Fruit fly (Drosophila melanogaster) whole organism, embryonic: ENCODE data around the gene SerRS.

Experiments
- Antp ChIP-seq: fragments of 200-800 bp; sonication (Bioruptor generic); optimal IDR thresholded peaks from 3 replicates; lab custom pipeline; 2016; ENCODE audit warnings: missing biosample characterization, missing genetic modification characterization
- Atf3 ChIP-seq: fragments of 200-800 bp; sonication (Bioruptor generic); optimal IDR thresholded peaks from 3 replicates; lab custom pipeline; 2016; ENCODE audit warnings: missing biosample characterization, missing genetic modification characterization
- CG10321 ChIP-seq: fragments of 200-800 bp; sonication (Bioruptor generic); IDR thresholded peaks from 2 replicates; pipeline ENCODE4 v1.3.6; 2022; ENCODE audit warnings: missing biosample characterization, missing genetic modification characterization
- CG13624 ChIP-seq: fragments of 200-800 bp; sonication (Bioruptor generic); optimal IDR thresholded peaks from 2 replicates; lab custom pipeline; 2016; ENCODE audit warnings: missing biosample characterization, missing genetic modification characterization
- CG15696 ChIP-seq: fragments of 200-800 bp; sonication (Bioruptor generic); optimal IDR thresholded peaks from 2 replicates; lab custom pipeline; 2019; ENCODE audit warnings: missing biosample characterization, mild to moderate bottlenecking, missing genetic modification characterization, moderate library complexity
- CG17186 ChIP-seq: fragments of 200-800 bp; sonication (Bioruptor generic); optimal IDR thresholded peaks from 3 replicates; lab custom pipeline; 2017; ENCODE audit warnings: missing biosample characterization, missing genetic modification reagents, missing genetic modification characterization
- CG17912 ChIP-seq: fragments of 200-800 bp; sonication (Bioruptor generic); optimal IDR thresholded peaks from 2 replicates; lab custom pipeline; 2018; ENCODE audit warnings: missing biosample characterization, mild to moderate bottlenecking, missing genetic modification characterization
- CG1832 ChIP-seq: fragments of 200-800 bp; sonication (Bioruptor generic); optimal IDR thresholded peaks from 2 replicates; lab custom pipeline; 2017; ENCODE audit warnings: missing biosample characterization, mild to moderate bottlenecking, missing genetic modification characterization, inconsistent platforms
- CG18599 ChIP-seq: fragments of 200-800 bp; sonication (Bioruptor generic); optimal IDR thresholded peaks from 3 replicates; lab custom pipeline; 2017; ENCODE audit warnings: missing biosample characterization, missing genetic modification characterization, mild to moderate bottlenecking, moderate library complexity, missing genetic modification reagents
- CG18619 ChIP-seq: fragments of 200-800 bp; sonication (Bioruptor generic); optimal IDR thresholded peaks from 3 replicates; lab custom pipeline; 2017; ENCODE audit warnings: missing biosample characterization, mild to moderate bottlenecking, missing genetic modification characterization
- CG2202 ChIP-seq: fragments of 200-800 bp; sonication (Bioruptor generic); optimal IDR thresholded peaks from 2 replicates; lab custom pipeline; 2018; ENCODE audit warnings: missing biosample characterization, mild to moderate bottlenecking, missing genetic modification characterization
- CG30403 ChIP-seq: fragments of 200-800 bp; sonication (Bioruptor generic); optimal IDR thresholded peaks from 3 replicates; lab custom pipeline; 2016; ENCODE audit warnings: missing biosample characterization, missing genetic modification characterization
- CG31441 ChIP-seq: fragments of 200-800 bp; sonication (Bioruptor generic); IDR thresholded peaks from 2 replicates; pipeline ENCODE4 v1.3.6; 2022; ENCODE audit warnings: missing biosample characterization, missing genetic modification characterization
- CG7357 ChIP-seq: fragments of 200-800 bp; sonication (Bioruptor generic); IDR thresholded peaks from 3 replicates; pipeline ENCODE4 v1.3.6; 2022; ENCODE audit warnings: missing biosample characterization, missing genetic modification characterization
- CG7372 ChIP-seq: fragments of 200-800 bp; sonication (Bioruptor generic); IDR thresholded peaks from 2 replicates; pipeline ENCODE4 v1.3.6; 2022; ENCODE audit warnings: missing biosample characterization, missing genetic modification characterization
- CG8290 ChIP-seq, 3 experiments: fragments of 200-800 bp; sonication (Bioruptor generic); optimal IDR thresholded peaks; 2 replicates each; lab custom pipeline; 2016 to 2019; ENCODE audit warnings: missing biosample characterization in 3 of 3, missing genetic modification characterization in 3 of 3, mild to moderate bottlenecking in 2 of 3, moderate library complexity in 1 of 3
- CTCF ChIP-seq: fragments of 200-800 bp; sonication (Bioruptor generic); optimal IDR thresholded peaks from 2 replicates; lab custom pipeline; 2017; ENCODE audit warnings: missing biosample characterization, mild to moderate bottlenecking, missing genetic modification characterization, moderate library complexity
- Dbx ChIP-seq: fragments of 200-800 bp; sonication (Bioruptor generic); IDR thresholded peaks from 3 replicates; pipeline ENCODE4 v1.3.6; 2022; ENCODE audit warnings: missing biosample characterization, missing genetic modification characterization
- Dp ChIP-seq: fragments of 200-800 bp; sonication (Bioruptor generic); optimal IDR thresholded peaks from 2 replicates; lab custom pipeline; 2018; ENCODE audit warnings: missing biosample characterization, mild to moderate bottlenecking, missing genetic modification characterization, moderate library complexity
- H2.0 ChIP-seq: fragments of 200-800 bp; sonication (Bioruptor generic); IDR thresholded peaks from 2 replicates; pipeline ENCODE4 v1.3.6; 2022; ENCODE audit warnings: missing biosample characterization, missing genetic modification characterization
- HLH3B ChIP-seq: fragments of 200-800 bp; sonication (Bioruptor generic); IDR thresholded peaks from 2 replicates; pipeline ENCODE4 v1.3.6; 2022; ENCODE audit warnings: missing biosample characterization, missing genetic modification characterization
- HLH4C ChIP-seq: fragments of 200-800 bp; sonication (Bioruptor generic); IDR thresholded peaks from 3 replicates; pipeline ENCODE4 v1.3.6; 2022; ENCODE audit warnings: missing biosample characterization, missing genetic modification characterization; ENCODE audit not compliant: partially characterized antibody
- HmgZ ChIP-seq: fragments of 200-800 bp; sonication (Bioruptor generic); optimal IDR thresholded peaks from 2 replicates; lab custom pipeline; 2018; ENCODE audit warnings: missing biosample characterization, mild to moderate bottlenecking, missing genetic modification characterization
- Med ChIP-seq: fragments of 200-800 bp; sonication (Bioruptor generic); peaks from one replicate; lab custom pipeline; 2016; ENCODE audit warnings: missing biosample characterization, missing genetic modification characterization, mild to moderate bottlenecking, inconsistent platforms, moderate library complexity
- Mes4 ChIP-seq: fragments of 200-800 bp; sonication (Bioruptor generic); optimal IDR thresholded peaks from 2 replicates; lab custom pipeline; 2016; ENCODE audit warnings: missing biosample characterization, missing genetic modification characterization
- Nf-YB ChIP-seq: fragments of 200-800 bp; sonication (Bioruptor generic); optimal IDR thresholded peaks from 3 replicates; lab custom pipeline; 2019; ENCODE audit warnings: missing biosample characterization, mild to moderate bottlenecking, missing genetic modification characterization, moderate library complexity
- Oli ChIP-seq: fragments of 200-800 bp; sonication (Bioruptor generic); optimal IDR thresholded peaks from 2 replicates; lab custom pipeline; 2018; ENCODE audit warnings: missing biosample characterization, mild to moderate bottlenecking, missing genetic modification characterization, moderate library complexity
- Sox102F ChIP-seq: fragments of 200-800 bp; sonication (Bioruptor generic); optimal IDR thresholded peaks from 2 replicates; lab custom pipeline; 2018; ENCODE audit warnings: missing biosample characterization, mild to moderate bottlenecking, missing genetic modification characterization, moderate library complexity
- bcd ChIP-seq: fragments of 200-800 bp; sonication (Bioruptor generic); optimal IDR thresholded peaks from 2 replicates; lab custom pipeline; 2017; ENCODE audit warnings: missing biosample characterization, mild to moderate bottlenecking, missing genetic modification characterization
- cad ChIP-seq: fragments of >200 bp; optimal IDR thresholded peaks from 2 replicates; lab custom pipeline; 2017; ENCODE audit warnings: missing biosample characterization, missing genetic modification characterization
- cas ChIP-seq: fragments of 200-800 bp; sonication (Bioruptor generic); IDR thresholded peaks from 2 replicates; pipeline ENCODE4 v1.3.6; 2022; ENCODE audit warnings: missing biosample characterization, missing genetic modification characterization
- cato ChIP-seq: fragments of 200-800 bp; sonication (Bioruptor generic); optimal IDR thresholded peaks from 2 replicates; lab custom pipeline; 2016; ENCODE audit warnings: missing biosample characterization, missing genetic modification characterization, borderline replicate concordance
- chinmo ChIP-seq: fragments of 200-800 bp; sonication (Bioruptor generic); IDR thresholded peaks from 4 replicates; pipeline ENCODE4 v1.3.6; 2022; ENCODE audit warnings: missing biosample characterization, missing genetic modification characterization; ENCODE audit not compliant: partially characterized antibody
- crp ChIP-seq, 2 experiments: fragments of 200-800 bp; sonication (Bioruptor generic); optimal IDR thresholded peaks; 2 replicates in 1 of 2; 3 replicates in 1 of 2; lab custom pipeline; 2017; ENCODE audit warnings: missing biosample characterization in 2 of 2, missing genetic modification characterization in 2 of 2, mild to moderate bottlenecking in 1 of 2, moderate library complexity in 1 of 2
- en ChIP-seq: fragments of 200-800 bp; sonication (Bioruptor generic); optimal IDR thresholded peaks from 2 replicates; lab custom pipeline; 2016; ENCODE audit warnings: missing biosample characterization, missing genetic modification characterization
- fru ChIP-seq: fragments of >200 bp; optimal IDR thresholded peaks from 2 replicates; lab custom pipeline; 2017
- fu2 ChIP-seq: fragments of 200-800 bp; sonication (Bioruptor generic); optimal IDR thresholded peaks from 2 replicates; lab custom pipeline; 2016; ENCODE audit warnings: missing biosample characterization, missing genetic modification characterization
- gem ChIP-seq: fragments of 200-800 bp; sonication (Bioruptor generic); optimal IDR thresholded peaks from 2 replicates; lab custom pipeline; 2019; ENCODE audit warnings: missing biosample characterization, mild to moderate bottlenecking, missing genetic modification characterization, moderate library complexity
- grau ChIP-seq: fragments of 200-800 bp; optimal IDR thresholded peaks from 3 replicates; lab custom pipeline; 2019; ENCODE audit warnings: missing biosample characterization, mild to moderate bottlenecking, missing genetic modification characterization, moderate library complexity
- jing ChIP-seq: fragments of 200-800 bp; sonication (Bioruptor generic); optimal IDR thresholded peaks from 2 replicates; lab custom pipeline; 2018; ENCODE audit warnings: missing biosample characterization, mild to moderate bottlenecking, missing genetic modification characterization
- mam ChIP-seq: fragments of 200-800 bp; sonication (Bioruptor generic); optimal IDR thresholded peaks from 3 replicates; lab custom pipeline; 2016; ENCODE audit warnings: missing biosample characterization, missing genetic modification characterization
- nerfin-1 ChIP-seq: fragments of 200-800 bp; sonication (Bioruptor generic); optimal IDR thresholded peaks from 3 replicates; lab custom pipeline; 2019; ENCODE audit warnings: missing biosample characterization, mild to moderate bottlenecking, missing genetic modification characterization, moderate library complexity
- nerfin-2 ChIP-seq: fragments of 200-800 bp; sonication (Bioruptor generic); IDR thresholded peaks from 2 replicates; pipeline ENCODE4 v1.3.6; 2022; ENCODE audit warnings: missing biosample characterization, missing genetic modification characterization; ENCODE audit not compliant: partially characterized antibody
- pita ChIP-seq: fragments of 200-800 bp; sonication (Bioruptor generic); optimal IDR thresholded peaks from 2 replicates; lab custom pipeline; 2017; ENCODE audit warnings: missing biosample characterization, mild to moderate bottlenecking, missing genetic modification characterization
- rib ChIP-seq: fragments of 200-800 bp; sonication (Bioruptor generic); IDR thresholded peaks from 2 replicates; pipeline ENCODE4 v1.3.6; 2022; ENCODE audit warnings: missing biosample characterization, missing genetic modification characterization
- salm ChIP-seq: fragments of 200-800 bp; sonication (Bioruptor generic); optimal IDR thresholded peaks from 2 replicates; lab custom pipeline; 2018; ENCODE audit warnings: missing biosample characterization, mild to moderate bottlenecking, missing genetic modification characterization
- sim ChIP-seq: fragments of 200-800 bp; sonication (Bioruptor generic); IDR thresholded peaks from 2 replicates; pipeline ENCODE4 v1.3.6; 2022; ENCODE audit warnings: missing biosample characterization, missing genetic modification characterization
- sima ChIP-seq: fragments of 200-800 bp; sonication (Bioruptor generic); optimal IDR thresholded peaks from 2 replicates; lab custom pipeline; 2016; ENCODE audit warnings: missing biosample characterization, missing genetic modification characterization
- stwl ChIP-seq: fragments of 200-800 bp; sonication (Bioruptor generic); optimal IDR thresholded peaks from 3 replicates; lab custom pipeline; 2018; ENCODE audit warnings: missing biosample characterization, mild to moderate bottlenecking, missing genetic modification characterization, moderate library complexity
- tx ChIP-seq: fragments of 200-800 bp; sonication (Bioruptor generic); optimal IDR thresholded peaks from 2 replicates; lab custom pipeline; 2016; ENCODE audit warnings: missing biosample characterization, missing genetic modification characterization
- yki ChIP-seq: fragments of >200 bp; optimal IDR thresholded peaks from 3 replicates; lab custom pipeline; 2018

SerRS gene

dm6 chr2L:3039774-3040173 is 2.6 kb upstream of the SerRS start, which contains the start of the genes cnir and CG17221 (continued):
- TF ChIP-seq Nf-YB (GFP tag; lab: Kevin White, UChicago) (no peak), gem (peak; percentile 73), CG30403 (GFP tag; lab: Kevin White, UChicago) (peak; percentile 78), Atf3 (peak; percentile 26), Oli (tag; lab: Kevin White, UChicago) (peak; percentile 47), crp (GFP tag; optimal IDR thresholded peaks at IDR 0.05; lab: Kevin White, UChicago) (peak; percentile 61 to 90), Sox102F (GFP tag; lab: Kevin White, UChicago) (peak; percentile 60), stwl (tag; lab: Kevin White, UChicago) (peak; percentile 81), jing (no peak), CG13624 (GFP tag; lab: Kevin White, UChicago) (peak; percentile 85), CG31441 (GFP tag; lab: Robert Waterston, UW) (peak; percentile 53), CG18619 (GFP tag; lab: Kevin White, UChicago) (peak; percentile 35), chinmo (GFP tag; lab: Robert Waterston, UW) (no peak), CG8290 (GFP tag; optimal IDR thresholded peaks at IDR 0.05; lab: Kevin White, UChicago) (peak; percentile 16), CG8290 (tag; optimal IDR thresholded peaks at IDR 0.05; lab: Kevin White, UChicago) (peak in 1 of 2 experiments; percentile 63), Med (peak; percentile 97), pita (GFP tag; lab: Kevin White, UChicago) (no peak), CG7372 (GFP tag; lab: Robert Waterston, UW) (peak; percentile 50), cato (GFP tag; lab: Kevin White, UChicago) (peak; percentile 30), mam (GFP tag; lab: Kevin White, UChicago) (peak; percentile 77), tx (GFP tag; lab: Kevin White, UChicago) (peak; percentile 64), Mes4 (GFP tag; lab: Kevin White, UChicago) (peak; percentile 46), nerfin-1 (peak; percentile 58), Dbx (0 out of 3 replicates have a peak, but pooled peaks have one; percentile 32), CG15696 (tag; lab: Kevin White, UChicago) (peak; percentile 41), CG18599 (GFP tag; lab: Kevin White, UChicago) (peak; percentile 72), CG1832 (GFP tag; lab: Kevin White, UChicago) (no peak), CG17186 (GFP tag; lab: Kevin White, UChicago) (peak; percentile 53), bcd (peak; percentile 51), nerfin-2 (GFP tag; lab: Robert Waterston, UW) (0 out of 2 replicates have a peak, but pooled peaks have one; percentile 27), H2.0 (GFP tag; lab: Robert Waterston, UW) (peak; percentile 43; the same call in 1 of the 2 replicates), en (GFP tag; lab: Kevin White, UChicago) (peak; percentile 39), HLH3B (no peak), Antp (GFP tag; lab: Kevin White, UChicago) (peak; percentile 69), sim (GFP tag; lab: Robert Waterston, UW) (no peak), salm (tag; lab: Kevin White, UChicago) (peak; percentile 9), CG7357 (GFP tag; lab: Robert Waterston, UW) (no peak), grau (tag; lab: Kevin White, UChicago) (peak; percentile 67), fru (no peak), cad (GFP tag; lab: Kevin White, UChicago) (no peak), CG17912 (GFP tag; lab: Kevin White, UChicago) (peak; percentile 1), Dp (GFP tag; lab: Kevin White, UChicago) (peak; percentile 59), cas (GFP tag; lab: Robert Waterston, UW) (no peak), CTCF (GFP tag; lab: Kevin White, UChicago) (peak; percentile 42), HLH4C (GFP tag; lab: Robert Waterston, UW) (no peak; the same call in 2 of the 3 replicates), sima (GFP tag; lab: Kevin White, UChicago) (no peak), CG10321 (GFP tag; lab: Robert Waterston, UW) (no peak), yki (lab: Kevin White, UChicago) (no peak), HmgZ (tag; lab: Kevin White, UChicago) (peak; percentile 71), CG2202 (tag; lab: Kevin White, UChicago) (peak; percentile 23), fu2 (GFP tag; lab: Kevin White, UChicago) (peak; percentile 71), rib (GFP tag; lab: Robert Waterston, UW) (no peak)
